Worm (Caenorhabditis elegans) whole organism, L1 larva: Measurements from ENCODE around the gene F01F1.3.

Experiments
- C34B4.2 ChIP-seq: sonication (generic microtip); optimal IDR thresholded peaks from 2 replicates; lab custom pipeline; 2017; ENCODE audit warnings: mild to moderate bottlenecking, missing genetic modification characterization, missing compliant biosample characterization
- aha-1 ChIP-seq: fragments of 150-350 bp; optimal IDR thresholded peaks from 2 replicates; lab custom pipeline; 2014; ENCODE audit warnings: missing biosample characterization, missing genetic modification characterization
- blmp-1 ChIP-seq: fragments of 150-350 bp; optimal IDR thresholded peaks from 2 replicates; lab custom pipeline; 2014; ENCODE audit warnings: missing biosample characterization, missing genetic modification characterization
- ceh-63 ChIP-seq: fragments of 200-800 bp; sonication (Bioruptor generic); optimal IDR thresholded peaks from 2 replicates; lab custom pipeline; 2018; ENCODE audit warnings: mild to moderate bottlenecking, missing genetic modification characterization, missing compliant biosample characterization
- ceh-8 ChIP-seq: fragments of 200-800 bp; sonication (Bioruptor generic); optimal IDR thresholded peaks from 2 replicates; lab custom pipeline; 2018; ENCODE audit warnings: mild to moderate bottlenecking, missing genetic modification characterization, moderate library complexity, missing compliant biosample characterization
- ceh-82 ChIP-seq, 3 experiments: fragments of 150-350 bp in 1 of 3; sonication (generic microtip) in 2 of 3; optimal IDR thresholded peaks; 2 replicates each; lab custom pipeline; 2014 to 2017; ENCODE audit warnings: missing biosample characterization in 3 of 3, missing genetic modification characterization in 3 of 3
- ceh-90 ChIP-seq: sonication (generic microtip); optimal IDR thresholded peaks from 2 replicates; lab custom pipeline; 2016; ENCODE audit warnings: missing genetic modification characterization, missing compliant biosample characterization
- efl-1 ChIP-seq, 4 experiments: fragments of 150-350 bp; optimal IDR thresholded peaks in 3 of 4; peaks in 1 of 4; 1 replicate in 1 of 4; 2 replicates in 3 of 4; lab custom pipeline; 2014; ENCODE audit warnings: missing biosample characterization in 2 of 4, missing genetic modification characterization in 2 of 4, missing genetic modification reagents in 2 of 4
- egl-13 ChIP-seq: sonication (generic microtip); optimal IDR thresholded peaks from 2 replicates; lab custom pipeline; 2016; ENCODE audit warnings: missing genotype, missing genetic modification reagents, missing genetic modification characterization, missing compliant biosample characterization
- egl-27 ChIP-seq, 2 experiments: fragments of 150-350 bp in 1 of 2; sonication (generic microtip); optimal IDR thresholded peaks; 3 replicates each; lab custom pipeline; 2017 to 2018; ENCODE audit warnings: missing biosample characterization in 2 of 2, missing genetic modification characterization in 2 of 2, missing genetic modification reagents in 2 of 2
- ets-5 ChIP-seq: fragments of 200-800 bp; sonication (Bioruptor generic); IDR thresholded peaks from 2 replicates; pipeline ENCODE4 v1.3.6; 2022; ENCODE audit warnings: missing genetic modification characterization, missing compliant biosample characterization
- fkh-4 ChIP-seq: sonication (generic microtip); optimal IDR thresholded peaks from 2 replicates; lab custom pipeline; 2016; ENCODE audit warnings: missing compliant biosample characterization, missing genetic modification characterization, borderline replicate concordance
- fkh-8 ChIP-seq: sonication (generic microtip); optimal IDR thresholded peaks from 2 replicates; lab custom pipeline; 2016; ENCODE audit warnings: mild to moderate bottlenecking, missing genetic modification characterization, missing compliant biosample characterization
- fos-1 ChIP-seq: fragments of 150-350 bp; optimal IDR thresholded peaks from 2 replicates; lab custom pipeline; 2014; ENCODE audit warnings: missing biosample characterization, missing genetic modification characterization
- grh-1 ChIP-seq: fragments of 200-800 bp; sonication (Bioruptor generic); IDR thresholded peaks from 2 replicates; pipeline ENCODE4 v1.3.6; 2022; ENCODE audit warnings: missing genetic modification reagents, missing genetic modification characterization, missing compliant biosample characterization
- hlh-4 ChIP-seq: sonication (generic microtip); optimal IDR thresholded peaks from 2 replicates; lab custom pipeline; 2016; ENCODE audit warnings: mild to moderate bottlenecking, missing genetic modification characterization, missing compliant biosample characterization
- hpl-2 ChIP-seq: fragments of 150-350 bp; optimal IDR thresholded peaks from 2 replicates; lab custom pipeline; 2014; ENCODE audit warnings: missing biosample characterization, missing genetic modification reagents, missing genetic modification characterization
- irx-1 ChIP-seq: sonication (generic microtip); optimal IDR thresholded peaks from 2 replicates; lab custom pipeline; 2016; ENCODE audit warnings: missing genetic modification characterization, missing compliant biosample characterization
- isw-1 ChIP-seq: fragments of 200-800 bp; sonication (Bioruptor generic); IDR thresholded peaks from 2 replicates; pipeline ENCODE4 v1.3.6; 2022; ENCODE audit warnings: missing genetic modification characterization, missing compliant biosample characterization
- lin-13 ChIP-seq: fragments of 150-350 bp; optimal IDR thresholded peaks from 2 replicates; lab custom pipeline; 2014; ENCODE audit warnings: missing biosample characterization, missing genetic modification reagents, missing genetic modification characterization
- lin-14 ChIP-seq: fragments of 200-800 bp; sonication (Bioruptor generic); optimal IDR thresholded peaks from 2 replicates; lab custom pipeline; 2018; ENCODE audit warnings: mild to moderate bottlenecking, missing genetic modification characterization, moderate library complexity, missing compliant biosample characterization
- lin-15B ChIP-seq: fragments of 150-350 bp; sonication (generic microtip); optimal IDR thresholded peaks from 3 replicates; lab custom pipeline; 2014; ENCODE audit warnings: missing biosample characterization, missing genetic modification characterization
- lin-35 ChIP-seq, 2 experiments: fragments of 150-350 bp; optimal IDR thresholded peaks; 2 replicates each; lab custom pipeline; 2014; ENCODE audit warnings: missing biosample characterization in 2 of 2, missing genetic modification characterization in 2 of 2, missing genetic modification reagents in 2 of 2
- lin-39 ChIP-seq: fragments of 150-350 bp; optimal IDR thresholded peaks from 2 replicates; lab custom pipeline; 2014; ENCODE audit warnings: missing biosample characterization, missing genetic modification reagents, missing genetic modification characterization
- lir-3 ChIP-seq: sonication (generic microtip); optimal IDR thresholded peaks from 2 replicates; lab custom pipeline; 2016; ENCODE audit warnings: mild to moderate bottlenecking, missing genetic modification characterization, moderate library complexity, missing compliant biosample characterization; ENCODE audit not compliant: poor library complexity
- lsy-2 ChIP-seq, 2 experiments: fragments of 150-350 bp; optimal IDR thresholded peaks; 2 replicates each; lab custom pipeline; 2014; ENCODE audit warnings: missing biosample characterization in 2 of 2, missing genetic modification characterization in 2 of 2
- mab-9 ChIP-seq: fragments of 200-800 bp; sonication (Bioruptor generic); IDR thresholded peaks from 2 replicates; pipeline ENCODE4 v1.3.6; 2022; ENCODE audit warnings: missing genetic modification reagents, missing genetic modification characterization, missing compliant biosample characterization
- mdl-1 ChIP-seq, 2 experiments: fragments of 150-350 bp; optimal IDR thresholded peaks; 2 replicates each; lab custom pipeline; 2014 to 2017; ENCODE audit warnings: missing biosample characterization in 2 of 2, missing genetic modification characterization in 2 of 2, inconsistent platforms in 1 of 2
- mep-1 ChIP-seq: fragments of 150-350 bp; optimal IDR thresholded peaks from 2 replicates; lab custom pipeline; 2014; ENCODE audit warnings: missing biosample characterization, missing genetic modification characterization
- nhr-11 ChIP-seq: fragments of 150-350 bp; optimal IDR thresholded peaks from 2 replicates; lab custom pipeline; 2014; ENCODE audit warnings: missing biosample characterization, missing genetic modification characterization
- nhr-12 ChIP-seq: sonication (generic microtip); optimal IDR thresholded peaks from 2 replicates; lab custom pipeline; 2017; ENCODE audit warnings: missing biosample characterization, missing genetic modification characterization
- nhr-19 ChIP-seq: fragments of 200-800 bp; sonication (Bioruptor generic); conservative IDR thresholded peaks from 2 replicates; pipeline ENCODE4 v1.3.6; 2022; ENCODE audit warnings: missing genetic modification characterization, missing compliant biosample characterization
- nhr-20 ChIP-seq: sonication (generic microtip); optimal IDR thresholded peaks from 2 replicates; lab custom pipeline; 2016; ENCODE audit warnings: mild to moderate bottlenecking, missing genetic modification characterization, missing compliant biosample characterization
- nhr-237 ChIP-seq: fragments of 150-350 bp; optimal IDR thresholded peaks from 2 replicates; lab custom pipeline; 2014; ENCODE audit warnings: missing biosample characterization, missing genetic modification characterization
- nhr-28 ChIP-seq: fragments of 150-350 bp; optimal IDR thresholded peaks from 2 replicates; lab custom pipeline; 2014; ENCODE audit warnings: missing biosample characterization, missing genetic modification characterization
- nhr-47 ChIP-seq: sonication (generic microtip); optimal IDR thresholded peaks from 2 replicates; lab custom pipeline; 2016; ENCODE audit warnings: mild to moderate bottlenecking, missing genetic modification characterization, moderate library complexity, missing compliant biosample characterization
- nhr-71 ChIP-seq: sonication (generic microtip); optimal IDR thresholded peaks from 2 replicates; lab custom pipeline; 2016; ENCODE audit warnings: mild to moderate bottlenecking, missing genetic modification characterization, moderate library complexity, missing compliant biosample characterization
- nhr-77 ChIP-seq: fragments of 150-350 bp; optimal IDR thresholded peaks from 2 replicates; lab custom pipeline; 2014; ENCODE audit warnings: missing biosample characterization, missing genetic modification characterization
- nhr-85 ChIP-seq: sonication (generic microtip); peaks from one replicate; lab custom pipeline; 2016; ENCODE audit warnings: missing genetic modification characterization, inconsistent platforms, missing compliant biosample characterization
- nhr-90 ChIP-seq: sonication (generic microtip); optimal IDR thresholded peaks from 2 replicates; lab custom pipeline; 2016; ENCODE audit warnings: mild to moderate bottlenecking, missing genetic modification characterization, missing compliant biosample characterization; ENCODE audit not compliant: poor library complexity
- pax-3 ChIP-seq: fragments of 200-800 bp; sonication (Bioruptor generic); optimal IDR thresholded peaks from 2 replicates; lab custom pipeline; 2018; ENCODE audit warnings: mild to moderate bottlenecking, missing genetic modification characterization, moderate library complexity, missing compliant biosample characterization
- skn-1 ChIP-seq: fragments of 150-350 bp; optimal IDR thresholded peaks from 2 replicates; lab custom pipeline; 2014; ENCODE audit warnings: missing biosample characterization, missing genetic modification characterization
- snu-23 ChIP-seq: sonication (generic microtip); optimal IDR thresholded peaks from 2 replicates; lab custom pipeline; 2016; ENCODE audit warnings: missing genetic modification characterization, missing compliant biosample characterization
- sptf-1 ChIP-seq: fragments of 150-350 bp; optimal IDR thresholded peaks from 2 replicates; lab custom pipeline; 2014; ENCODE audit warnings: missing biosample characterization, missing genetic modification characterization
- sup-37 ChIP-seq: fragments of 200-800 bp; sonication (Bioruptor generic); optimal IDR thresholded peaks from 2 replicates; lab custom pipeline; 2018; ENCODE audit warnings: mild to moderate bottlenecking, missing genetic modification characterization, missing compliant biosample characterization
- swsn-7 ChIP-seq: sonication (generic microtip); optimal IDR thresholded peaks from 2 replicates; lab custom pipeline; 2016; ENCODE audit warnings: missing genetic modification characterization, missing compliant biosample characterization
- tlp-1 ChIP-seq: fragments of 150-350 bp; optimal IDR thresholded peaks from 2 replicates; lab custom pipeline; 2014; ENCODE audit warnings: missing biosample characterization, missing genetic modification characterization
- unc-30 ChIP-seq: sonication (generic microtip); optimal IDR thresholded peaks from 2 replicates; lab custom pipeline; 2017; ENCODE audit warnings: missing biosample characterization, missing genetic modification characterization
- unc-86 ChIP-seq: sonication (generic microtip); optimal IDR thresholded peaks from 2 replicates; lab custom pipeline; 2016; ENCODE audit warnings: missing genetic modification characterization, missing compliant biosample characterization
- vab-15 ChIP-seq: sonication (generic microtip); optimal IDR thresholded peaks from 2 replicates; lab custom pipeline; 2017; ENCODE audit warnings: missing genotype, mild to moderate bottlenecking, missing genetic modification characterization, missing compliant biosample characterization
- xbp-1 ChIP-seq: sonication (generic microtip); optimal IDR thresholded peaks from 2 replicates; lab custom pipeline; 2016; ENCODE audit warnings: missing genetic modification characterization, missing compliant biosample characterization
- zag-1 ChIP-seq: fragments of 150-350 bp; optimal IDR thresholded peaks from 2 replicates; lab custom pipeline; 2014; ENCODE audit warnings: missing biosample characterization, missing genetic modification characterization
- ztf-4 ChIP-seq: fragments of 150-350 bp; optimal IDR thresholded peaks from 2 replicates; lab custom pipeline; 2014; ENCODE audit warnings: missing biosample characterization, missing genetic modification characterization

Gene F01F1.3

DNA sequence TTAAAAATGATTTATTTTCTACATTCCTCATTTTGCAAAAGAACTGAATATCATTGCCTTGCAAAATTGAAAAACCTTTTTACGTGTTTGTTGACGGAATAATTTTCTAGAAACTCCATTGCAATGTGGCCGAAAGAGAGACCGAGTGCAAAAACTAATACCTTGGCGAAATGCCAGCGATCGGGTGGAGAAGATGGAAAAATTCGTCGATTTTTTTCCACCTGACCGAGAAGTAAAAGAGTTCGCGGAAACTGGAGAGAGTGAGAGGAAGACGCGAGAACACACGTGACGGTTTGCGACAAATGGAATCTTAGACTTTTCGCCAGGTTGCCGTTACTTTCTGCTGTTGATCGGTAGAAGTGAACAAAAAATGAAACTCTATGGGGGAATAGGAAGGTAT is 30.1 kb upstream of the F01F1.3 start (continued):
- TF ChIP-seq ceh-63 (GFP tag; lab: Kevin White, UChicago): no peak
- no peak for TF ChIP-seq vab-15
- no peak for TF ChIP-seq sptf-1 (tag; lab: Kevin White, UChicago)
- TF ChIP-seq nhr-28 (tag; lab: Kevin White, UChicago): no peak
- peak; percentile 87 for TF ChIP-seq blmp-1 (tag; lab: Kevin White, UChicago)
- TF ChIP-seq swsn-7 (tag; lab: Kevin White, UChicago): peak; percentile 21
- TF ChIP-seq lir-3: no peak
- no peak for TF ChIP-seq nhr-77 (tag; lab: Kevin White, UChicago)
- TF ChIP-seq mep-1 (tag; lab: Kevin White, UChicago): peak; percentile 52
- TF ChIP-seq grh-1: 0 out of 2 replicates have a peak, but pooled peaks have one; percentile 10
- no peak for TF ChIP-seq sup-37 (GFP tag; lab: Kevin White, UChicago)
- no peak for TF ChIP-seq mab-9
- TF ChIP-seq nhr-47 (tag; lab: Kevin White, UChicago): peak; percentile 59
- TF ChIP-seq lsy-2 (tag; optimal IDR thresholded peaks at IDR 0.05; lab: Kevin White, UChicago): peak in 1 of 2 experiments; percentile 74
- no peak for TF ChIP-seq unc-30
- TF ChIP-seq ceh-8: no peak
- TF ChIP-seq mdl-1 (tag; optimal IDR thresholded peaks at IDR 0.05; lab: Kevin White, UChicago): peak in 1 of 2 experiments; percentile 92
- no peak for TF ChIP-seq lin-39
- peak; percentile 77 for TF ChIP-seq nhr-20
- TF ChIP-seq irx-1 (tag; lab: Kevin White, UChicago): no peak
- TF ChIP-seq pax-3 (tag; lab: Kevin White, UChicago): no peak
- peak; percentile 33 for TF ChIP-seq skn-1 (tag; lab: Kevin White, UChicago)
- no peak for TF ChIP-seq ets-5 (GFP tag; lab: Robert Waterston, UW)
- TF ChIP-seq lin-13 (GFP tag; lab: Kevin White, UChicago): peak; percentile 46
- TF ChIP-seq fkh-4 (tag; lab: Kevin White, UChicago): no peak
- peak; percentile 83 for TF ChIP-seq lin-14 (GFP tag; lab: Kevin White, UChicago)
- no peak for TF ChIP-seq tlp-1 (tag; lab: Kevin White, UChicago)
- no peak for TF ChIP-seq hpl-2 (GFP tag; lab: Kevin White, UChicago)
- peak; percentile 37 for TF ChIP-seq fkh-8 (tag; lab: Kevin White, UChicago)
- no peak for TF ChIP-seq egl-13 (tag; lab: Kevin White, UChicago)
- TF ChIP-seq egl-27 (tag; optimal IDR thresholded peaks at IDR 0.05; lab: Kevin White, UChicago): no peak
- peak; percentile 78 for TF ChIP-seq snu-23 (GFP tag; lab: Kevin White, UChicago)
- TF ChIP-seq lin-35 (GFP tag; optimal IDR thresholded peaks at IDR 0.05; lab: Kevin White, UChicago): peak in 1 of 2 experiments; percentile 69
- TF ChIP-seq fos-1 (tag; lab: Kevin White, UChicago): no peak
- no peak for TF ChIP-seq nhr-237
- no peak for TF ChIP-seq zag-1 (tag; lab: Kevin White, UChicago)
- no peak for TF ChIP-seq nhr-11 (tag; lab: Kevin White, UChicago)
- no peak for TF ChIP-seq aha-1 (tag; lab: Kevin White, UChicago)
- no peak for TF ChIP-seq lin-15B (tag; lab: Kevin White, UChicago)
- TF ChIP-seq ceh-82 (tag; optimal IDR thresholded peaks at IDR 0.05; lab: Kevin White, UChicago): peak in 1 of 3 experiments; percentile 20
- TF ChIP-seq nhr-90 (tag; lab: Kevin White, UChicago): peak; percentile 49
- no peak for TF ChIP-seq hlh-4

DNA sequence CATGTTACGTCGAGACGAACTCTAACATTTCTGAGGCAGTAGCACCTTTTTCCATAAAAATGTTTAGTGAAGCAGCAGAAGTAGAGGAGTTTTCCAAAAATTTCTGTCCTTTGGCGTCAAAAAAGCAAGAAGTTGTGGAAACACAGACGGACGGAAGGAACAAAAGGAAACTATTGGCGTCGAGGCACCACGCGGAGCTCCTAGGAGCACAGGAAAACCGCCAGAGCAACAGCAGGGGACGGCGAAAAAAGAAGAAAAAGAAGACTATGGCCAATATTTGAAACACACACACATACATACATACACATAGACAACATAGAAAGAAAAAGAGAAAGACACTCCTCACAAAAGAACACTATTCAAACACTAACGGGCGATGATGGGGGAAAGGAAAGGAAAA is 28.8 kb upstream of the F01F1.3 start:
- peak; percentile 9 for TF ChIP-seq nhr-71
- TF ChIP-seq xbp-1 (tag; lab: Kevin White, UChicago): no peak
- TF ChIP-seq C34B4.2 (tag; lab: Kevin White, UChicago): no peak
- TF ChIP-seq blmp-1 (tag; lab: Kevin White, UChicago): no peak
- no peak for TF ChIP-seq vab-15
- no peak for TF ChIP-seq mep-1 (tag; lab: Kevin White, UChicago)
- peak; percentile 44 for TF ChIP-seq nhr-85 (tag; lab: Kevin White, UChicago)
- TF ChIP-seq zag-1 (tag; lab: Kevin White, UChicago): no peak
- TF ChIP-seq isw-1: no peak
- TF ChIP-seq nhr-20: no peak
- no peak for TF ChIP-seq efl-1 (optimal IDR thresholded peaks at IDR 0.05; lab: Kevin White, UChicago)
- peak in 1 of 2 experiments; percentile 51 for TF ChIP-seq efl-1 (GFP tag; optimal IDR thresholded peaks at IDR 0.05 in 1 of 2; lab: Kevin White, UChicago)
- no peak for TF ChIP-seq egl-13 (tag; lab: Kevin White, UChicago)
- no peak for TF ChIP-seq unc-30
- TF ChIP-seq nhr-19 (GFP tag; lab: Robert Waterston, UW): no peak
- TF ChIP-seq ceh-90 (tag; lab: Kevin White, UChicago): no peak
- no peak for TF ChIP-seq ztf-4 (tag; lab: Kevin White, UChicago)
- 0 out of 2 replicates have a peak, but pooled peaks have one; percentile 27 for TF ChIP-seq grh-1
- TF ChIP-seq unc-86 (tag; lab: Kevin White, UChicago): no peak
- no peak for TF ChIP-seq nhr-12 (tag; lab: Kevin White, UChicago)
- no peak for TF ChIP-seq mab-9
